Worm (Caenorhabditis elegans) whole organism, L1 larva: ENCODE results near the gene F46C5.7.

Experiments
- nhr-71 ChIP-seq: sonication (generic microtip); optimal IDR thresholded peaks from 2 replicates; lab custom pipeline; 2016; ENCODE audit warnings: mild to moderate bottlenecking, missing genetic modification characterization, moderate library complexity, missing compliant biosample characterization
- skn-1 ChIP-seq: fragments of 150-350 bp; optimal IDR thresholded peaks from 2 replicates; lab custom pipeline; 2014; ENCODE audit warnings: missing biosample characterization, missing genetic modification characterization

- TF ChIP-seq skn-1 (tag; lab: Kevin White, UChicago) (no peak), nhr-71 (tag; lab: Kevin White, UChicago) (no peak)
Observed at ce11 chrII:8814231-8814630, 24.9 kb upstream of the F46C5.7 start.
